Fruit fly (Drosophila melanogaster) whole organism, embryonic: ENCODE data around the gene Nf1.

Experiments used
- ATbp ChIP-seq: fragments of 200-800 bp; sonication (Bioruptor generic); optimal IDR thresholded peaks from 2 replicates; lab custom pipeline; 2017; ENCODE audit warnings: missing biosample characterization, mild to moderate bottlenecking, missing genetic modification characterization, missing genetic modification reagents
- Adf1 ChIP-seq: fragments of 200-800 bp; sonication (Bioruptor generic); IDR thresholded peaks from 2 replicates; pipeline ENCODE4 v1.3.6; 2022; ENCODE audit warnings: missing biosample characterization, missing genetic modification characterization
- Awh ChIP-seq: fragments of 200-800 bp; sonication (Bioruptor generic); IDR thresholded peaks from 2 replicates; pipeline ENCODE4, ENCODE4 v1.3.6; 2022; ENCODE audit warnings: missing biosample characterization, missing genetic modification characterization
- BEAF-32 ChIP-seq: fragments of 200-800 bp; sonication (Bioruptor generic); optimal IDR thresholded peaks from 3 replicates; lab custom pipeline; 2017; ENCODE audit warnings: missing biosample characterization, missing genetic modification characterization, mild to moderate bottlenecking, moderate library complexity, missing genetic modification reagents
- CG10267 ChIP-seq: fragments of 200-800 bp; sonication (Bioruptor generic); optimal IDR thresholded peaks from 2 replicates; lab custom pipeline; 2018; ENCODE audit warnings: missing biosample characterization, mild to moderate bottlenecking, missing genetic modification characterization, moderate library complexity
- CG10321 ChIP-seq: fragments of 200-800 bp; sonication (Bioruptor generic); IDR thresholded peaks from 2 replicates; pipeline ENCODE4 v1.3.6; 2022; ENCODE audit warnings: missing biosample characterization, missing genetic modification characterization
- CG12769 ChIP-seq: fragments of 200-800 bp; sonication (Bioruptor generic); optimal IDR thresholded peaks from 2 replicates; lab custom pipeline; 2019; ENCODE audit warnings: missing biosample characterization, mild to moderate bottlenecking, missing genetic modification characterization, moderate library complexity
- CG13123 ChIP-seq: fragments of 200-800 bp; sonication (Bioruptor generic); optimal IDR thresholded peaks from 2 replicates; lab custom pipeline; 2016; ENCODE audit warnings: missing biosample characterization, missing genetic modification characterization
- CG18262 ChIP-seq: fragments of 200-800 bp; optimal IDR thresholded peaks from 3 replicates; lab custom pipeline; 2019; ENCODE audit warnings: missing biosample characterization, mild to moderate bottlenecking, missing genetic modification characterization, moderate library complexity
- CG18599 ChIP-seq: fragments of 200-800 bp; sonication (Bioruptor generic); optimal IDR thresholded peaks from 3 replicates; lab custom pipeline; 2017; ENCODE audit warnings: missing biosample characterization, missing genetic modification characterization, mild to moderate bottlenecking, moderate library complexity, missing genetic modification reagents
- CG2202 ChIP-seq: fragments of 200-800 bp; sonication (Bioruptor generic); optimal IDR thresholded peaks from 2 replicates; lab custom pipeline; 2018; ENCODE audit warnings: missing biosample characterization, mild to moderate bottlenecking, missing genetic modification characterization
- CG2678 ChIP-seq: fragments of 200-800 bp; sonication (Bioruptor generic); optimal IDR thresholded peaks from 3 replicates; lab custom pipeline; 2019; ENCODE audit warnings: missing biosample characterization, mild to moderate bottlenecking, missing genetic modification characterization, moderate library complexity
- CG33557 ChIP-seq: fragments of 200-800 bp; sonication (Bioruptor generic); optimal IDR thresholded peaks from 2 replicates; lab custom pipeline; 2019; ENCODE audit warnings: missing biosample characterization, mild to moderate bottlenecking, missing genetic modification characterization, moderate library complexity
- CG3407 ChIP-seq: fragments of 200-800 bp; sonication (Bioruptor generic); optimal IDR thresholded peaks from 2 replicates; lab custom pipeline; 2018; ENCODE audit warnings: missing biosample characterization, mild to moderate bottlenecking, missing genetic modification characterization
- CG5180 ChIP-seq: fragments of 200-800 bp; sonication (Bioruptor generic); optimal IDR thresholded peaks from 3 replicates; lab custom pipeline; 2017; ENCODE audit warnings: missing biosample characterization, missing genetic modification characterization, mild to moderate bottlenecking, moderate library complexity, missing genetic modification reagents
- CG5245 ChIP-seq: fragments of 200-800 bp; sonication (Bioruptor generic); optimal IDR thresholded peaks from 3 replicates; lab custom pipeline; 2016; ENCODE audit warnings: missing biosample characterization, missing genetic modification characterization
- CG7928 ChIP-seq: fragments of 200-800 bp; sonication (Bioruptor generic); optimal IDR thresholded peaks from 2 replicates; lab custom pipeline; 2017; ENCODE audit warnings: missing biosample characterization, mild to moderate bottlenecking, missing genetic modification characterization
- CG9609 ChIP-seq: fragments of 200-800 bp; sonication (Bioruptor generic); optimal IDR thresholded peaks from 3 replicates; lab custom pipeline; 2016; ENCODE audit warnings: missing biosample characterization, missing genetic modification characterization
- CG9797 ChIP-seq: fragments of 200-800 bp; sonication (Bioruptor generic); optimal IDR thresholded peaks from 3 replicates; lab custom pipeline; 2018; ENCODE audit warnings: missing biosample characterization, mild to moderate bottlenecking, missing genetic modification characterization
- CG9817 ChIP-seq: fragments of 200-800 bp; sonication (Bioruptor generic); optimal IDR thresholded peaks from 2 replicates; lab custom pipeline; 2018; ENCODE audit warnings: missing biosample characterization, mild to moderate bottlenecking, missing genetic modification characterization, moderate library complexity
- Dek ChIP-seq: fragments of 200-800 bp; sonication (Bioruptor generic); optimal IDR thresholded peaks from 3 replicates; lab custom pipeline; 2019; ENCODE audit warnings: missing biosample characterization, mild to moderate bottlenecking, missing genetic modification characterization, moderate library complexity
- Drgx ChIP-seq: fragments of 200-800 bp; sonication (Bioruptor generic); IDR thresholded peaks from 2 replicates; pipeline ENCODE4 v1.3.6; 2022; ENCODE audit warnings: missing biosample characterization, missing genetic modification characterization
- H2.0 ChIP-seq: fragments of 200-800 bp; sonication (Bioruptor generic); IDR thresholded peaks from 2 replicates; pipeline ENCODE4 v1.3.6; 2022; ENCODE audit warnings: missing biosample characterization, missing genetic modification characterization
- Hand ChIP-seq: fragments of 200-800 bp; sonication (Bioruptor generic); optimal IDR thresholded peaks from 2 replicates; lab custom pipeline; 2017; ENCODE audit warnings: mild to moderate bottlenecking, missing biosample characterization, missing genetic modification reagents, missing genetic modification characterization
- Hmr ChIP-seq: fragments of 200-800 bp; sonication (Bioruptor generic); optimal IDR thresholded peaks from 3 replicates; lab custom pipeline; 2017; ENCODE audit warnings: mild to moderate bottlenecking, missing biosample characterization, missing genetic modification reagents, missing genetic modification characterization
- Kr ChIP-seq: fragments of 200-800 bp; sonication (Bioruptor generic); optimal IDR thresholded peaks from 2 replicates; lab custom pipeline; 2017; ENCODE audit warnings: missing biosample characterization, mild to moderate bottlenecking, missing genetic modification characterization
- Mad ChIP-seq: fragments of 200-800 bp; sonication (Bioruptor generic); optimal IDR thresholded peaks from 2 replicates; lab custom pipeline; 2016; ENCODE audit warnings: missing biosample characterization, missing genetic modification characterization
- Nf-YA ChIP-seq: fragments of 200-800 bp; sonication (Bioruptor generic); IDR thresholded peaks from 2 replicates; pipeline ENCODE4 v1.3.6; 2022; ENCODE audit warnings: missing biosample characterization, missing genetic modification characterization
- Usf ChIP-seq: fragments of 200-800 bp; sonication (Bioruptor generic); optimal IDR thresholded peaks from 2 replicates; lab custom pipeline; 2017; ENCODE audit warnings: missing genotype, missing biosample characterization, missing genetic modification characterization
- chinmo ChIP-seq: fragments of 200-800 bp; sonication (Bioruptor generic); IDR thresholded peaks from 4 replicates; pipeline ENCODE4 v1.3.6; 2022; ENCODE audit warnings: missing biosample characterization, missing genetic modification characterization; ENCODE audit not compliant: partially characterized antibody
- crol ChIP-seq: fragments of 200-800 bp; sonication (Bioruptor generic); IDR thresholded peaks from 2 replicates; pipeline ENCODE4 v1.3.6; 2022; ENCODE audit warnings: missing biosample characterization, missing genetic modification characterization
- crp ChIP-seq, 2 experiments: fragments of 200-800 bp; sonication (Bioruptor generic); optimal IDR thresholded peaks; 2 replicates in 1 of 2; 3 replicates in 1 of 2; lab custom pipeline; 2017; ENCODE audit warnings: missing biosample characterization in 2 of 2, missing genetic modification characterization in 2 of 2, mild to moderate bottlenecking in 1 of 2, moderate library complexity in 1 of 2
- dan ChIP-seq: fragments of 200-800 bp; sonication (Bioruptor generic); IDR thresholded peaks from 2 replicates; pipeline ENCODE4 v1.3.6; 2022; ENCODE audit warnings: missing biosample characterization, missing genetic modification characterization
- dpn ChIP-seq, 2 experiments: fragments of 200-800 bp; sonication (Bioruptor generic); optimal IDR thresholded peaks; 3 replicates each; lab custom pipeline; 2016; ENCODE audit warnings: missing biosample characterization in 2 of 2, missing genetic modification characterization in 2 of 2
- gce ChIP-seq: fragments of 200-800 bp; sonication (Bioruptor generic); IDR thresholded peaks from 3 replicates; pipeline ENCODE4 v1.3.6; 2022; ENCODE audit warnings: missing biosample characterization, missing genetic modification characterization
- gsb-n ChIP-seq: fragments of 200-800 bp; sonication (Bioruptor generic); optimal IDR thresholded peaks from 3 replicates; lab custom pipeline; 2018; ENCODE audit warnings: missing biosample characterization, mild to moderate bottlenecking, missing genetic modification characterization
- insv ChIP-seq, 2 experiments: fragments of 200-800 bp; sonication (Bioruptor generic); optimal IDR thresholded peaks; 3 replicates each; lab custom pipeline; 2016 to 2018; ENCODE audit warnings: missing biosample characterization in 2 of 2, missing genetic modification characterization in 2 of 2
- lbe ChIP-seq: fragments of 200-800 bp; sonication (Bioruptor generic); optimal IDR thresholded peaks from 2 replicates; lab custom pipeline; 2016; ENCODE audit warnings: missing biosample characterization, mild to moderate bottlenecking, missing genetic modification characterization
- odd ChIP-seq: fragments of 200-800 bp; sonication (Bioruptor generic); optimal IDR thresholded peaks from 2 replicates; lab custom pipeline; 2017; ENCODE audit warnings: missing biosample characterization, mild to moderate bottlenecking, missing genetic modification characterization
- org-1 ChIP-seq: fragments of 200-800 bp; sonication (Bioruptor generic); optimal IDR thresholded peaks from 2 replicates; lab custom pipeline; 2017; ENCODE audit warnings: missing biosample characterization, missing genetic modification characterization
- p53 ChIP-seq: fragments of 200-800 bp; sonication (Bioruptor generic); optimal IDR thresholded peaks from 2 replicates; lab custom pipeline; 2016; ENCODE audit warnings: missing biosample characterization, missing genetic modification characterization
- prd ChIP-seq, 3 experiments: fragments of >200 bp in 2 of 3; fragments of 200-800 bp in 1 of 3; sonication (Bioruptor generic) in 1 of 3; optimal IDR thresholded peaks in 2 of 3; IDR thresholded peaks in 1 of 3; 2 replicates in 2 of 3; 3 replicates in 1 of 3; pipeline versions ENCODE4 v1.3.6 to Lab custom; 2017 to 2022; ENCODE audit warnings: missing biosample characterization in 1 of 3, missing genetic modification characterization in 1 of 3
- sna ChIP-seq: fragments of 200-800 bp; sonication (Bioruptor generic); IDR thresholded peaks from 2 replicates; pipeline ENCODE4 v1.3.6; 2022; ENCODE audit warnings: missing biosample characterization, missing genetic modification characterization; ENCODE audit not compliant: partially characterized antibody
- tio ChIP-seq: fragments of 200-800 bp; sonication (Bioruptor generic); optimal IDR thresholded peaks from 2 replicates; lab custom pipeline; 2017; ENCODE audit warnings: missing biosample characterization, missing genetic modification characterization, inconsistent platforms
- tup ChIP-seq: fragments of 200-800 bp; sonication (Bioruptor generic); optimal IDR thresholded peaks from 2 replicates; lab custom pipeline; 2016; ENCODE audit warnings: missing biosample characterization, mild to moderate bottlenecking, missing genetic modification characterization, moderate library complexity
- vvl ChIP-seq: fragments of 200-800 bp; sonication (Bioruptor generic); IDR thresholded peaks from 2 replicates; pipeline ENCODE4 v1.3.6; 2022; ENCODE audit warnings: missing biosample characterization, missing genetic modification characterization
- z ChIP-seq: fragments of 200-800 bp; sonication (Bioruptor generic); IDR thresholded peaks from 3 replicates; pipeline ENCODE4 v1.3.6; 2022; ENCODE audit warnings: missing biosample characterization, missing genetic modification characterization

Nf1 gene

DNA sequence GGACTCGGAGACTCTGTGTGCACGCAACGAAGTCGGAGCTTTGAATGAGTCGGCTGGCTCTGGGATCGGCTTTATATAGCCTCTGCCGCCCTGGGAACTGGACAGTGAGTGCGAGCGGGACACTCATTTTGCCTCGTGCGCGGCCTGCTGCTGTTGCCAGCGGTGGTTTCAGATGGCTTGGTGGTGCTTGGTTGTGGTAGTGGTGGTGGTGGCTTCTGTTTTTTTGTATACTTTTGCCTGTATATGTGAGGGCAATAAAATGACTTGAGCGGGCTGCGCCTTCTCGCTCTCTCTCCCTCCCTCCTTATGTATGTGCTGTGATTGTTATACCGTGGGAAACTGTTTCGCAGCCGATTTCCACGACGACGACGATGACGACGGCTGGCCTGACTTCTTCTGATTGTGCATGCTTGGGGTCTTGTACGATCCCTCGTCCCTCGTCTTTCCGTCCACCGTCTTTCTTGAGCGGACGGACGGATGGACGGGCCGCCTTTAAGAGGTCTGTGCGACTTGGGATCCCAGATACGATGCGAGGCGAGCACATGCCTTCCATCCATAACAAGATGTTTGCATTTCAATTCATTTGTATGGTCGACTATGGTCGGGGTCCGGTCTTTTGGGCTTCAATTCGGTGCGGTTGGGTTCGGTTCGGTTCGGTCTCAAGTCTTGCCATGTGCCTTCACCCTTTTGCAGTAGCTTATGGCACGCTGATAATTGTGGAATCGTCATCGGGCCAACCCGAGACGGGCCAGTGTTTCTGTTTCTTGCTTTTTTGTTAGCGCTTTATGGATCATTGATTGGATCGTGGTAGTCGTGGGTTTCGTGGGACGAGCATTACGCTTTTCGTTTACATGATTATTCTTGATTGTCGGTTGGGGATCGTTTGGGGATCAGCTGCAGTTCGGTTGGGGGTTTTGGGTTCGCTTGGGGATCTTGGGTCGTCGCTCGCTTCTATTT is 23.4 kb downstream of the Nf1 start (continued):
- no peak for TF ChIP-seq CG7928
- no peak for TF ChIP-seq org-1
- peak; percentile 8 for TF ChIP-seq CG3407 (GFP tag; lab: Kevin White, UChicago)
- TF ChIP-seq Nf-YA (GFP tag; lab: Robert Waterston, UW) = no peak
- TF ChIP-seq CG12769 (tag; lab: Kevin White, UChicago) = peak; percentile 88
- peak; percentile 3 for TF ChIP-seq Mad (GFP tag; lab: Kevin White, UChicago)
- TF ChIP-seq sna = peak; percentile 45; the same call in 1 of the 2 replicates
- TF ChIP-seq CG13123 = peak; percentile 25
- TF ChIP-seq Kr (GFP tag; lab: Kevin White, UChicago) = peak; percentile 85
- TF ChIP-seq tup (GFP tag; lab: Kevin White, UChicago) = no peak
- TF ChIP-seq Usf (GFP tag; lab: Kevin White, UChicago) = no peak
- TF ChIP-seq odd (GFP tag; lab: Kevin White, UChicago) = peak; percentile 90
- TF ChIP-seq Dek (tag; lab: Kevin White, UChicago) = no peak
- peak; percentile 83 for TF ChIP-seq Adf1 (GFP tag; lab: Robert Waterston, UW)
- peak; percentile 5 for TF ChIP-seq vvl (GFP tag; lab: Robert Waterston, UW)
- peak; percentile 52 for TF ChIP-seq lbe (GFP tag; lab: Kevin White, UChicago)
- peak; percentile 6 for TF ChIP-seq CG10267 (tag; lab: Kevin White, UChicago)
- TF ChIP-seq gsb-n (tag; lab: Kevin White, UChicago) = peak; percentile 78
- TF ChIP-seq gce (GFP tag; lab: Robert Waterston, UW) = peak; percentile 61; the same call in 2 of the 3 replicates
- TF ChIP-seq CG2202 = peak; percentile 6
- TF ChIP-seq CG2678 (tag; lab: Kevin White, UChicago) = peak; percentile 1
- TF ChIP-seq CG33557 (GFP tag; lab: Kevin White, UChicago) = peak; percentile 22
- TF ChIP-seq dan (GFP tag; lab: Robert Waterston, UW) = no peak
- TF ChIP-seq crol (GFP tag; lab: Robert Waterston, UW) = peak; percentile 87
- TF ChIP-seq z = peak; percentile 62; the same call in 2 of the 3 replicates
- no peak for TF ChIP-seq Hmr
- TF ChIP-seq crp (GFP tag; optimal IDR thresholded peaks at IDR 0.05; lab: Kevin White, UChicago) = no peak
- peak in 1 of 2 experiments; percentile 53 for TF ChIP-seq insv (GFP tag; optimal IDR thresholded peaks at IDR 0.05; lab: Kevin White, UChicago)
- peak; percentile 13; the same call in 1 of the 2 replicates for TF ChIP-seq Awh
- peak; percentile 97 for TF ChIP-seq chinmo (GFP tag; lab: Robert Waterston, UW)
- no peak for TF ChIP-seq BEAF-32 (GFP tag; lab: Kevin White, UChicago)
- peak; percentile 58 for TF ChIP-seq Drgx (GFP tag; lab: Robert Waterston, UW)
- no peak for TF ChIP-seq tio (GFP tag; lab: Kevin White, UChicago)
- peak; percentile 21 for TF ChIP-seq CG18262 (tag; lab: Kevin White, UChicago)
- TF ChIP-seq prd (optimal IDR thresholded peaks at IDR 0.05; lab: Kevin White, UChicago) = no peak
- TF ChIP-seq prd (GFP tag; IDR thresholded peaks at IDR 0.05; lab: Robert Waterston, UW) = no peak
- no peak for TF ChIP-seq ATbp
- no peak for TF ChIP-seq CG9817 (tag; lab: Kevin White, UChicago)
- no peak for TF ChIP-seq Hand (GFP tag; lab: Kevin White, UChicago)
- TF ChIP-seq CG5180 = peak; percentile 81
- TF ChIP-seq CG5245 = peak; percentile 10
- no peak for TF ChIP-seq CG9609 (GFP tag; lab: Kevin White, UChicago)
- TF ChIP-seq CG10321 = peak; percentile 65; the same call in 1 of the 2 replicates
- peak in 1 of 2 experiments; percentile 10 for TF ChIP-seq dpn (GFP tag; optimal IDR thresholded peaks at IDR 0.05; lab: Kevin White, UChicago)
- peak; percentile 17 for TF ChIP-seq CG18599
- no peak for TF ChIP-seq H2.0 (GFP tag; lab: Robert Waterston, UW)
- TF ChIP-seq p53 (GFP tag; lab: Kevin White, UChicago) = peak; percentile 72
- TF ChIP-seq CG9797 (GFP tag; lab: Kevin White, UChicago) = no peak
